Worm (Caenorhabditis elegans) whole organism, L1 larva: ENCODE data around the gene Y66C5A.2.

ENCODE experiments used
- C34B4.2 ChIP-seq: sonication (generic microtip); optimal IDR thresholded peaks from 2 replicates; lab custom pipeline; 2017; ENCODE audit warnings: mild to moderate bottlenecking, missing genetic modification characterization, missing compliant biosample characterization
- aly-2 ChIP-seq: fragments of 150-350 bp; optimal IDR thresholded peaks from 2 replicates; lab custom pipeline; 2014; ENCODE audit warnings: missing biosample characterization, missing genetic modification characterization
- ama-1 ChIP-seq: fragments of 150-350 bp; optimal IDR thresholded peaks from 2 replicates; lab custom pipeline; 2014
- ceh-82 ChIP-seq, 3 experiments: fragments of 150-350 bp in 1 of 3; sonication (generic microtip) in 2 of 3; optimal IDR thresholded peaks; 2 replicates each; lab custom pipeline; 2014 to 2017; ENCODE audit warnings: missing biosample characterization in 3 of 3, missing genetic modification characterization in 3 of 3
- efl-1 ChIP-seq, 4 experiments: fragments of 150-350 bp; optimal IDR thresholded peaks in 3 of 4; peaks in 1 of 4; 1 replicate in 1 of 4; 2 replicates in 3 of 4; lab custom pipeline; 2014; ENCODE audit warnings: missing biosample characterization in 2 of 4, missing genetic modification characterization in 2 of 4, missing genetic modification reagents in 2 of 4
- egl-13 ChIP-seq: sonication (generic microtip); optimal IDR thresholded peaks from 2 replicates; lab custom pipeline; 2016; ENCODE audit warnings: missing genotype, missing genetic modification reagents, missing genetic modification characterization, missing compliant biosample characterization
- egl-27 ChIP-seq, 2 experiments: fragments of 150-350 bp in 1 of 2; sonication (generic microtip); optimal IDR thresholded peaks; 3 replicates each; lab custom pipeline; 2017 to 2018; ENCODE audit warnings: missing biosample characterization in 2 of 2, missing genetic modification characterization in 2 of 2, missing genetic modification reagents in 2 of 2
- ets-5 ChIP-seq: fragments of 200-800 bp; sonication (Bioruptor generic); IDR thresholded peaks from 2 replicates; pipeline ENCODE4 v1.3.6; 2022; ENCODE audit warnings: missing genetic modification characterization, missing compliant biosample characterization
- fkh-8 ChIP-seq: sonication (generic microtip); optimal IDR thresholded peaks from 2 replicates; lab custom pipeline; 2016; ENCODE audit warnings: mild to moderate bottlenecking, missing genetic modification characterization, missing compliant biosample characterization
- hlh-17 ChIP-seq: fragments of 200-800 bp; sonication (Bioruptor generic); optimal IDR thresholded peaks from 2 replicates; lab custom pipeline; 2018; ENCODE audit warnings: missing genetic modification characterization, mild to moderate bottlenecking, missing compliant biosample characterization, moderate library complexity, borderline replicate concordance
- hlh-4 ChIP-seq: sonication (generic microtip); optimal IDR thresholded peaks from 2 replicates; lab custom pipeline; 2016; ENCODE audit warnings: mild to moderate bottlenecking, missing genetic modification characterization, missing compliant biosample characterization
- hpl-2 ChIP-seq: fragments of 150-350 bp; optimal IDR thresholded peaks from 2 replicates; lab custom pipeline; 2014; ENCODE audit warnings: missing biosample characterization, missing genetic modification reagents, missing genetic modification characterization
- jun-1 ChIP-seq: fragments of 150-350 bp; optimal IDR thresholded peaks from 2 replicates; lab custom pipeline; 2014; ENCODE audit warnings: missing biosample characterization, missing genetic modification reagents, missing genetic modification characterization
- lin-39 ChIP-seq: fragments of 150-350 bp; optimal IDR thresholded peaks from 2 replicates; lab custom pipeline; 2014; ENCODE audit warnings: missing biosample characterization, missing genetic modification reagents, missing genetic modification characterization
- lsy-2 ChIP-seq, 2 experiments: fragments of 150-350 bp; optimal IDR thresholded peaks; 2 replicates each; lab custom pipeline; 2014; ENCODE audit warnings: missing biosample characterization in 2 of 2, missing genetic modification characterization in 2 of 2
- mab-9 ChIP-seq: fragments of 200-800 bp; sonication (Bioruptor generic); IDR thresholded peaks from 2 replicates; pipeline ENCODE4 v1.3.6; 2022; ENCODE audit warnings: missing genetic modification reagents, missing genetic modification characterization, missing compliant biosample characterization
- nhr-12 ChIP-seq: sonication (generic microtip); optimal IDR thresholded peaks from 2 replicates; lab custom pipeline; 2017; ENCODE audit warnings: missing biosample characterization, missing genetic modification characterization
- nhr-20 ChIP-seq: sonication (generic microtip); optimal IDR thresholded peaks from 2 replicates; lab custom pipeline; 2016; ENCODE audit warnings: mild to moderate bottlenecking, missing genetic modification characterization, missing compliant biosample characterization
- nhr-237 ChIP-seq: fragments of 150-350 bp; optimal IDR thresholded peaks from 2 replicates; lab custom pipeline; 2014; ENCODE audit warnings: missing biosample characterization, missing genetic modification characterization
- nhr-71 ChIP-seq: sonication (generic microtip); optimal IDR thresholded peaks from 2 replicates; lab custom pipeline; 2016; ENCODE audit warnings: mild to moderate bottlenecking, missing genetic modification characterization, moderate library complexity, missing compliant biosample characterization
- nhr-76 ChIP-seq: sonication (generic microtip); optimal IDR thresholded peaks from 2 replicates; lab custom pipeline; 2017; ENCODE audit warnings: missing biosample characterization, missing genetic modification characterization
- nhr-77 ChIP-seq: fragments of 150-350 bp; optimal IDR thresholded peaks from 2 replicates; lab custom pipeline; 2014; ENCODE audit warnings: missing biosample characterization, missing genetic modification characterization
- snpc-4 ChIP-seq: fragments of 150-350 bp; optimal IDR thresholded peaks from 2 replicates; lab custom pipeline; 2014; ENCODE audit warnings: missing biosample characterization, missing genetic modification characterization
- snu-23 ChIP-seq: sonication (generic microtip); optimal IDR thresholded peaks from 2 replicates; lab custom pipeline; 2016; ENCODE audit warnings: missing genetic modification characterization, missing compliant biosample characterization
- sptf-1 ChIP-seq: fragments of 150-350 bp; optimal IDR thresholded peaks from 2 replicates; lab custom pipeline; 2014; ENCODE audit warnings: missing biosample characterization, missing genetic modification characterization
- tlp-1 ChIP-seq: fragments of 150-350 bp; optimal IDR thresholded peaks from 2 replicates; lab custom pipeline; 2014; ENCODE audit warnings: missing biosample characterization, missing genetic modification characterization
- unc-130 ChIP-seq: fragments of 150-350 bp; optimal IDR thresholded peaks from 2 replicates; lab custom pipeline; 2017; ENCODE audit warnings: missing biosample characterization, missing genetic modification characterization, inconsistent platforms
- unc-30 ChIP-seq: sonication (generic microtip); optimal IDR thresholded peaks from 2 replicates; lab custom pipeline; 2017; ENCODE audit warnings: missing biosample characterization, missing genetic modification characterization
- unc-62 ChIP-seq: fragments of 150-350 bp; optimal IDR thresholded peaks from 2 replicates; lab custom pipeline; 2014; ENCODE audit warnings: missing biosample characterization, missing genetic modification reagents, missing genetic modification characterization
- unc-86 ChIP-seq: sonication (generic microtip); optimal IDR thresholded peaks from 2 replicates; lab custom pipeline; 2016; ENCODE audit warnings: missing genetic modification characterization, missing compliant biosample characterization
- unc-98 ChIP-seq: fragments of 200-800 bp; sonication (Bioruptor generic); IDR thresholded peaks from 2 replicates; pipeline ENCODE4 v1.3.6; 2022; ENCODE audit warnings: missing genetic modification characterization, missing compliant biosample characterization
- vab-15 ChIP-seq: sonication (generic microtip); optimal IDR thresholded peaks from 2 replicates; lab custom pipeline; 2017; ENCODE audit warnings: missing genotype, mild to moderate bottlenecking, missing genetic modification characterization, missing compliant biosample characterization
- zip-4 ChIP-seq: fragments of 200-800 bp; sonication (Bioruptor generic); optimal IDR thresholded peaks from 2 replicates; lab custom pipeline; 2018; ENCODE audit warnings: mild to moderate bottlenecking, missing genetic modification characterization, moderate library complexity, missing compliant biosample characterization
- ztf-4 ChIP-seq: fragments of 150-350 bp; optimal IDR thresholded peaks from 2 replicates; lab custom pipeline; 2014; ENCODE audit warnings: missing biosample characterization, missing genetic modification characterization

The Y66C5A.2 gene

ce11 chrX:14464513-14464912 lies 4.0 kb downstream of the Y66C5A.2 start, which contains the start of gene M163.7:
Gene M163.7 (plus strand): TSS chrX:14464813.
- TF ChIP-seq nhr-20 (tag; lab: Kevin White, UChicago) (no peak), tlp-1 (tag; lab: Kevin White, UChicago) (no peak), mab-9 (no peak)

- TF ChIP-seq C34B4.2 (tag; lab: Kevin White, UChicago) (no peak), efl-1 (optimal IDR thresholded peaks at IDR 0.05; lab: Kevin White, UChicago) (no peak), efl-1 (GFP tag; optimal IDR thresholded peaks at IDR 0.05 in 1 of 2; lab: Kevin White, UChicago) (peak in 1 of 2 experiments; percentile 68)
- TF ChIP-seq, all 84 proteins: peak for 1
Observed at ce11 chrX:14465593-14465992, 5.1 kb downstream of the Y66C5A.2 start, which contains the start of gene M163.22. Gene M163.22 (plus strand): TSS chrX:14465893.

- no peak for TF ChIP-seq jun-1 (tag; lab: Kevin White, UChicago)
- no peak for TF ChIP-seq egl-13 (tag; lab: Kevin White, UChicago)
- no peak for TF ChIP-seq unc-86 (tag; lab: Kevin White, UChicago)
- TF ChIP-seq snu-23 (GFP tag; lab: Kevin White, UChicago) = no peak
- TF ChIP-seq nhr-12 = no peak
- TF ChIP-seq hpl-2 (GFP tag; lab: Kevin White, UChicago) = no peak
- TF ChIP-seq vab-15 (tag; lab: Kevin White, UChicago) = no peak
- no peak for TF ChIP-seq nhr-76 (tag; lab: Kevin White, UChicago)
- no peak for TF ChIP-seq nhr-71 (tag; lab: Kevin White, UChicago)
- no peak for TF ChIP-seq lsy-2 (tag; optimal IDR thresholded peaks at IDR 0.05; lab: Kevin White, UChicago)
- TF ChIP-seq sptf-1 (tag; lab: Kevin White, UChicago) = no peak
- no peak for TF ChIP-seq ceh-82 (tag; optimal IDR thresholded peaks at IDR 0.05; lab: Kevin White, UChicago)
Observed at ce11 chrX:14466532-14466931, 6.0 kb downstream of the Y66C5A.2 start, which contains the start of gene M163.21. Gene M163.21 (plus strand): TSS chrX:14466832.

- TF ChIP-seq egl-27 (tag; optimal IDR thresholded peaks at IDR 0.05; lab: Kevin White, UChicago) (no peak), nhr-71 (tag; lab: Kevin White, UChicago) (no peak), nhr-237 (tag; lab: Kevin White, UChicago) (no peak), nhr-77 (tag; lab: Kevin White, UChicago) (no peak), egl-13 (tag; lab: Kevin White, UChicago) (no peak), aly-2 (tag; lab: Kevin White, UChicago) (no peak), unc-98 (GFP tag; lab: Robert Waterston, UW) (no peak), unc-30 (tag; lab: Kevin White, UChicago) (no peak), hlh-17 (GFP tag; lab: Kevin White, UChicago) (no peak), nhr-76 (tag; lab: Kevin White, UChicago) (no peak), unc-62 (GFP tag; lab: Kevin White, UChicago) (no peak), hlh-4 (tag; lab: Kevin White, UChicago) (no peak)
Observed at ce11 chrX:14469284-14469683, 8.8 kb downstream of the Y66C5A.2 start, which contains the start of gene M163.9. Gene M163.9 (plus strand): TSS chrX:14469584.

ce11 chrX:14470687-14471086 lies 10.2 kb downstream of the Y66C5A.2 start, which contains the start of gene M163.10:
Gene M163.10 (plus strand): TSS chrX:14470987.
- TF ChIP-seq fkh-8 (tag; lab: Kevin White, UChicago) (no peak), hlh-4 (tag; lab: Kevin White, UChicago) (no peak), ets-5 (GFP tag; lab: Robert Waterston, UW) (no peak), ztf-4 (tag; lab: Kevin White, UChicago) (no peak), zip-4 (GFP tag; lab: Kevin White, UChicago) (no peak), unc-86 (tag; lab: Kevin White, UChicago) (no peak)

- TF ChIP-seq lin-39 (tag; lab: Kevin White, UChicago) (no peak), snpc-4 (tag; lab: Kevin White, UChicago) (no peak), ama-1 (lab: Kevin White, UChicago) (no peak), ets-5 (GFP tag; lab: Robert Waterston, UW) (no peak), unc-130 (tag; lab: Kevin White, UChicago) (no peak)
Observed at ce11 chrX:14473740-14474139, 13.2 kb downstream of the Y66C5A.2 start, which contains the start of gene M163.5. Gene M163.5 (plus strand): TSS chrX:14474040.
